Worm (Caenorhabditis elegans) whole organism, young adult: ENCODE results near the gene rrf-3.

ENCODE experiments used
- B0336.3 ChIP-seq: fragments of 200-800 bp; sonication (Bioruptor generic); IDR thresholded peaks from 2 replicates; pipeline ENCODE4 v1.3.6; 2022; ENCODE audit warnings: missing genetic modification characterization, missing compliant biosample characterization
- C06A6.2 ChIP-seq: fragments of 200-800 bp; sonication (Bioruptor generic); conservative IDR thresholded peaks from 2 replicates; pipeline ENCODE4 v1.3.6; 2022; ENCODE audit warnings: missing genetic modification characterization, missing compliant biosample characterization
- F10E7.11 ChIP-seq: sonication (generic microtip); optimal IDR thresholded peaks from 2 replicates; lab custom pipeline; 2017; ENCODE audit warnings: mild to moderate bottlenecking, missing genetic modification characterization, moderate library complexity, missing compliant biosample characterization
- F39B2.1 ChIP-seq: fragments of 200-800 bp; sonication (Bioruptor generic); IDR thresholded peaks from 2 replicates; pipeline ENCODE4 v1.3.6; 2022; ENCODE audit warnings: missing genetic modification reagents, missing genetic modification characterization, missing compliant biosample characterization
- F49E8.2 ChIP-seq: sonication (generic microtip); optimal IDR thresholded peaks from 3 replicates; lab custom pipeline; 2017; ENCODE audit warnings: missing genetic modification characterization, mild to moderate bottlenecking, missing compliant biosample characterization, antibody characterized with exemption, moderate library complexity; ENCODE audit not compliant: insufficient read depth
- F52B5.7 ChIP-seq: sonication (generic microtip); optimal IDR thresholded peaks from 2 replicates; lab custom pipeline; 2016; ENCODE audit warnings: mild to moderate bottlenecking, missing genetic modification characterization, missing compliant biosample characterization
- F55B11.4 ChIP-seq: sonication (generic microtip); optimal IDR thresholded peaks from 2 replicates; lab custom pipeline; 2016; ENCODE audit warnings: missing compliant biosample characterization, missing genetic modification characterization, borderline replicate concordance; ENCODE audit not compliant: insufficient read depth
- F57A8.1 ChIP-seq: fragments of 200-800 bp; sonication (Bioruptor generic); optimal IDR thresholded peaks from 2 replicates; lab custom pipeline; 2018; ENCODE audit warnings: mild to moderate bottlenecking, missing genetic modification characterization, moderate library complexity, missing compliant biosample characterization
- Y53G8AR.9 ChIP-seq: fragments of 200-800 bp; sonication (Bioruptor generic); conservative IDR thresholded peaks from 2 replicates; pipeline ENCODE4 v1.3.6; 2022; ENCODE audit warnings: missing genetic modification reagents, missing genetic modification characterization, missing compliant biosample characterization
- ZK185.1 ChIP-seq: sonication (generic microtip); optimal IDR thresholded peaks from 2 replicates; lab custom pipeline; 2016; ENCODE audit warnings: mild to moderate bottlenecking, missing genetic modification characterization, missing compliant biosample characterization; ENCODE audit not compliant: poor library complexity, severe bottlenecking
- aptf-2 ChIP-seq: fragments of 200-800 bp; sonication (Bioruptor generic); conservative IDR thresholded peaks from 2 replicates; pipeline ENCODE4 v1.3.6; 2022; ENCODE audit warnings: missing genetic modification reagents, missing genetic modification characterization, missing compliant biosample characterization
- aptf-3 ChIP-seq: fragments of 200-800 bp; sonication (Bioruptor generic); IDR thresholded peaks from 2 replicates; pipeline ENCODE4 v1.3.6; 2022; ENCODE audit warnings: missing genetic modification characterization, missing compliant biosample characterization
- bed-2 ChIP-seq: fragments of 200-800 bp; sonication (Bioruptor generic); IDR thresholded peaks from 2 replicates; pipeline ENCODE4 v1.3.6; 2022; ENCODE audit warnings: missing genetic modification reagents, missing genetic modification characterization, missing compliant biosample characterization
- ccch-3 ChIP-seq: fragments of 200-800 bp; sonication (Bioruptor generic); optimal IDR thresholded peaks from 2 replicates; lab custom pipeline; 2018; ENCODE audit warnings: mild to moderate bottlenecking, missing genetic modification characterization, missing compliant biosample characterization
- ceh-100 ChIP-seq: fragments of 200-800 bp; sonication (Bioruptor generic); IDR thresholded peaks from 2 replicates; pipeline ENCODE4 v1.3.6; 2022; ENCODE audit warnings: missing genetic modification reagents, missing genetic modification characterization, missing compliant biosample characterization
- die-1 ChIP-seq: sonication (generic microtip); optimal IDR thresholded peaks from 2 replicates; lab custom pipeline; 2016; ENCODE audit warnings: missing genotype, mild to moderate bottlenecking, missing genetic modification characterization, missing compliant biosample characterization
- ets-4 ChIP-seq: fragments of 200-800 bp; sonication (Bioruptor generic); optimal IDR thresholded peaks from 2 replicates; lab custom pipeline; 2018; ENCODE audit warnings: mild to moderate bottlenecking, missing genetic modification characterization, missing compliant biosample characterization
- gei-17 ChIP-seq: fragments of 200-800 bp; sonication (Bioruptor generic); optimal IDR thresholded peaks from 2 replicates; lab custom pipeline; 2018; ENCODE audit warnings: mild to moderate bottlenecking, missing genetic modification characterization, missing compliant biosample characterization
- hlh-12 ChIP-seq: sonication (generic microtip); optimal IDR thresholded peaks from 2 replicates; lab custom pipeline; 2016; ENCODE audit warnings: missing genetic modification characterization, missing compliant biosample characterization
- hlh-26 ChIP-seq: fragments of 200-800 bp; sonication (Bioruptor generic); conservative IDR thresholded peaks from 2 replicates; pipeline ENCODE4 v1.3.6; 2022; ENCODE audit warnings: missing genetic modification reagents, missing genetic modification characterization, missing compliant biosample characterization
- hmg-1.2 ChIP-seq: fragments of 200-800 bp; sonication (Bioruptor generic); IDR thresholded peaks from 2 replicates; pipeline ENCODE4 v1.3.6; 2022; ENCODE audit warnings: missing genetic modification reagents, missing genetic modification characterization, missing compliant biosample characterization
- hmg-20 ChIP-seq: fragments of 200-800 bp; sonication (Bioruptor generic); IDR thresholded peaks from 2 replicates; pipeline ENCODE4 v1.3.6; 2022; ENCODE audit warnings: missing genetic modification reagents, missing genetic modification characterization, missing compliant biosample characterization
- hsf-1 ChIP-seq: fragments of 200-800 bp; sonication (Bioruptor generic); IDR thresholded peaks from 2 replicates; pipeline ENCODE4 v1.3.6; 2022; ENCODE audit warnings: missing genetic modification reagents, missing genetic modification characterization, missing compliant biosample characterization
- let-607 ChIP-seq, 2 experiments: fragments of 200-800 bp in 1 of 2; sonication (Bioruptor generic) in 1 of 2; sonication (generic microtip) in 1 of 2; optimal IDR thresholded peaks; 2 replicates each; lab custom pipeline; 2016 to 2018; ENCODE audit warnings: mild to moderate bottlenecking in 2 of 2, missing compliant biosample characterization in 2 of 2, missing genetic modification characterization in 2 of 2, moderate library complexity in 2 of 2, missing genotype in 1 of 2
- lin-35 ChIP-seq, 3 experiments: fragments of 150-350 bp in 2 of 3; sonication (generic microtip) in 1 of 3; optimal IDR thresholded peaks; 2 replicates each; lab custom pipeline; 2014 to 2018; ENCODE audit warnings: missing biosample characterization in 3 of 3, missing genetic modification characterization in 3 of 3, missing genetic modification reagents in 3 of 3
- lin-40 ChIP-seq: sonication (generic microtip); optimal IDR thresholded peaks from 2 replicates; lab custom pipeline; 2016; ENCODE audit warnings: missing genetic modification characterization, mild to moderate bottlenecking, missing compliant biosample characterization, missing genotype, missing genetic modification reagents
- lin-54 ChIP-seq: fragments of 200-800 bp; sonication (Bioruptor generic); optimal IDR thresholded peaks from 2 replicates; lab custom pipeline; 2018; ENCODE audit warnings: mild to moderate bottlenecking, missing genetic modification characterization, missing compliant biosample characterization
- lsl-1 ChIP-seq: fragments of 200-800 bp; sonication (Bioruptor generic); optimal IDR thresholded peaks from 2 replicates; lab custom pipeline; 2018; ENCODE audit warnings: mild to moderate bottlenecking, missing genetic modification characterization, moderate library complexity, missing compliant biosample characterization
- madf-10 ChIP-seq: sonication (generic microtip); optimal IDR thresholded peaks from 2 replicates; lab custom pipeline; 2016; ENCODE audit warnings: mild to moderate bottlenecking, missing genetic modification characterization, missing compliant biosample characterization
- madf-3 ChIP-seq: fragments of 200-800 bp; sonication (Bioruptor generic); IDR thresholded peaks from 2 replicates; pipeline ENCODE4 v1.3.6; 2022; ENCODE audit warnings: missing genetic modification reagents, missing genetic modification characterization, missing compliant biosample characterization
- madf-6 ChIP-seq: fragments of 200-800 bp; sonication (Bioruptor generic); IDR thresholded peaks from 2 replicates; pipeline ENCODE4 v1.3.6; 2022; ENCODE audit warnings: missing genetic modification reagents, missing genetic modification characterization, missing compliant biosample characterization
- mes-4 ChIP-seq: sonication (generic microtip); optimal IDR thresholded peaks from 2 replicates; lab custom pipeline; 2016; ENCODE audit warnings: missing genotype, missing genetic modification characterization, missing compliant biosample characterization
- mxl-1 ChIP-seq: sonication (generic microtip); optimal IDR thresholded peaks from 2 replicates; lab custom pipeline; 2016; ENCODE audit warnings: missing genetic modification characterization, missing compliant biosample characterization
- nfya-2 ChIP-seq: fragments of 200-800 bp; sonication (Bioruptor generic); IDR thresholded peaks from 2 replicates; pipeline ENCODE4 v1.3.6; 2022; ENCODE audit warnings: missing genetic modification reagents, missing genetic modification characterization, missing compliant biosample characterization
- rcor-1 ChIP-seq: fragments of 200-800 bp; sonication (Bioruptor generic); IDR thresholded peaks from 2 replicates; pipeline ENCODE4 v1.3.6; 2022; ENCODE audit warnings: missing genetic modification reagents, missing genetic modification characterization, missing compliant biosample characterization
- repo-1 ChIP-seq: sonication (generic microtip); optimal IDR thresholded peaks from 2 replicates; lab custom pipeline; 2017; ENCODE audit warnings: mild to moderate bottlenecking, missing genetic modification characterization, missing compliant biosample characterization
- snpc-1.3 ChIP-seq: sonication (generic microtip); optimal IDR thresholded peaks from 2 replicates; lab custom pipeline; 2017; ENCODE audit warnings: missing genetic modification characterization, mild to moderate bottlenecking, missing compliant biosample characterization, antibody characterized with exemption, moderate library complexity, missing genotype, missing genetic modification reagents; ENCODE audit not compliant: insufficient read depth
- snpc-3.4 ChIP-seq: sonication (generic microtip); optimal IDR thresholded peaks from 2 replicates; lab custom pipeline; 2017; ENCODE audit warnings: missing genetic modification characterization, mild to moderate bottlenecking, missing compliant biosample characterization, antibody characterized with exemption, moderate library complexity, missing genotype, missing genetic modification reagents
- snpc-4 ChIP-seq, 5 experiments: fragments of 150-350 bp in 1 of 5; sonication (generic microtip) in 4 of 5; optimal IDR thresholded peaks; 2 replicates each; lab custom pipeline; 2014 to 2018; ENCODE audit warnings: missing genetic modification characterization in 5 of 5, missing biosample characterization in 3 of 5, antibody characterized with exemption in 2 of 5, mild to moderate bottlenecking in 2 of 5, missing compliant biosample characterization in 2 of 5, missing genotype in 2 of 5, moderate library complexity in 2 of 5, missing genetic modification reagents in 1 of 5
- sptf-2 ChIP-seq: fragments of 200-800 bp; sonication (Bioruptor generic); optimal IDR thresholded peaks from 2 replicates; lab custom pipeline; 2018; ENCODE audit warnings: mild to moderate bottlenecking, missing genetic modification characterization, missing compliant biosample characterization
- tlf-1 ChIP-seq: fragments of 200-800 bp; sonication (Bioruptor generic); optimal IDR thresholded peaks from 2 replicates; lab custom pipeline; 2018; ENCODE audit warnings: mild to moderate bottlenecking, missing genetic modification characterization, missing compliant biosample characterization
- unc-130 ChIP-seq: sonication (generic microtip); optimal IDR thresholded peaks from 2 replicates; lab custom pipeline; 2016; ENCODE audit warnings: missing genetic modification reagents, missing genetic modification characterization, missing compliant biosample characterization
- unc-62 ChIP-seq: fragments of 150-350 bp; optimal IDR thresholded peaks from 2 replicates; lab custom pipeline; 2014; ENCODE audit warnings: missing biosample characterization, missing genetic modification reagents, missing genetic modification characterization
- xnd-1 ChIP-seq: sonication (generic microtip); optimal IDR thresholded peaks from 2 replicates; lab custom pipeline; 2016; ENCODE audit warnings: missing genotype, missing genetic modification reagents, missing genetic modification characterization, missing compliant biosample characterization
- zim-3 ChIP-seq: sonication (generic microtip); optimal IDR thresholded peaks from 2 replicates; lab custom pipeline; 2017; ENCODE audit warnings: mild to moderate bottlenecking, missing genetic modification characterization, moderate library complexity, missing compliant biosample characterization
- ztf-18 ChIP-seq: sonication (generic microtip); optimal IDR thresholded peaks from 2 replicates; lab custom pipeline; 2016; ENCODE audit warnings: missing genotype, mild to moderate bottlenecking, missing genetic modification characterization, missing compliant biosample characterization
- ztf-26 ChIP-seq: sonication (generic microtip); optimal IDR thresholded peaks from 2 replicates; lab custom pipeline; 2017; ENCODE audit warnings: missing genetic modification characterization, missing compliant biosample characterization
- ztf-28 ChIP-seq: fragments of 200-800 bp; sonication (Bioruptor generic); IDR thresholded peaks from 2 replicates; pipeline ENCODE4 v1.3.6; 2022; ENCODE audit warnings: missing genetic modification reagents, missing genetic modification characterization, missing compliant biosample characterization

The rrf-3 gene

ce11 chrII:8144543-8144942, 17.7 kb upstream of the rrf-3 start, which contains the start of gene F10B5.2:
TSS of gene F10B5.2 (plus strand) at chrII:8144762.
- no peak for TF ChIP-seq die-1 (tag; lab: Kevin White, UChicago)
- TF ChIP-seq F10E7.11 (tag; lab: Kevin White, UChicago) = no peak
- TF ChIP-seq hmg-20 (GFP tag; lab: Robert Waterston, UW) = no peak
- TF ChIP-seq aptf-3 (GFP tag; lab: Robert Waterston, UW) = no peak
- TF ChIP-seq bed-2 (GFP tag; lab: Robert Waterston, UW) = no peak
- peak in 1 of 3 experiments; percentile 5 for TF ChIP-seq lin-35 (GFP tag; optimal IDR thresholded peaks at IDR 0.05; lab: Kevin White, UChicago)
- TF ChIP-seq sptf-2 = no peak
- TF ChIP-seq hlh-26 (GFP tag; lab: Robert Waterston, UW) = no peak
- peak; percentile 15 for TF ChIP-seq unc-130 (GFP tag; lab: Kevin White, UChicago)
- TF ChIP-seq snpc-4 (GFP tag; optimal IDR thresholded peaks at IDR 0.05; lab: Kevin White, UChicago) = peak; percentile 9
- no peak for TF ChIP-seq snpc-4 (tag; optimal IDR thresholded peaks at IDR 0.05; lab: Kevin White, UChicago)
- TF ChIP-seq madf-10 (tag; lab: Kevin White, UChicago) = no peak
- TF ChIP-seq hsf-1 (GFP tag; lab: Robert Waterston, UW) = peak; percentile 66; the same call in 1 of the 2 replicates
- no peak for TF ChIP-seq xnd-1
- TF ChIP-seq snpc-1.3 (tag; lab: Kevin White, UChicago) = peak; percentile 60
- no peak for TF ChIP-seq C06A6.2 (GFP tag; lab: Robert Waterston, UW)
- no peak for TF ChIP-seq F55B11.4 (tag; lab: Kevin White, UChicago)
- no peak for TF ChIP-seq F39B2.1 (GFP tag; lab: Robert Waterston, UW)
- TF ChIP-seq madf-3 (GFP tag; lab: Robert Waterston, UW) = peak; percentile 51; the same call in 1 of the 2 replicates
- TF ChIP-seq ztf-28 (GFP tag; lab: Robert Waterston, UW) = no peak
- TF ChIP-seq ceh-100 = peak; percentile 22; the same call in 1 of the 2 replicates
- TF ChIP-seq B0336.3 (GFP tag; lab: Robert Waterston, UW) = peak; percentile 68; the same call in 1 of the 2 replicates
- no peak for TF ChIP-seq ccch-3 (GFP tag; lab: Kevin White, UChicago)
- no peak for TF ChIP-seq unc-62 (GFP tag; lab: Kevin White, UChicago)
- no peak for TF ChIP-seq aptf-2 (GFP tag; lab: Robert Waterston, UW)
- TF ChIP-seq Y53G8AR.9 (GFP tag; lab: Robert Waterston, UW) = peak; percentile 66; the same call in 1 of the 2 replicates
- TF ChIP-seq tlf-1 = peak; percentile 38
- peak; percentile 58 for TF ChIP-seq madf-6 (GFP tag; lab: Robert Waterston, UW)
- 0 out of 2 replicates have a peak, but pooled peaks have one; percentile 42 for TF ChIP-seq rcor-1
- no peak for TF ChIP-seq ztf-26 (tag; lab: Kevin White, UChicago)
- TF ChIP-seq gei-17 (GFP tag; lab: Kevin White, UChicago) = no peak
- TF ChIP-seq F57A8.1 (GFP tag; lab: Kevin White, UChicago) = peak; percentile 7
- TF ChIP-seq F52B5.7 (tag; lab: Kevin White, UChicago) = no peak
- no peak for TF ChIP-seq repo-1 (tag; lab: Kevin White, UChicago)
- TF ChIP-seq ZK185.1 = no peak
- peak; percentile 34 for TF ChIP-seq lsl-1 (GFP tag; lab: Kevin White, UChicago)
- no peak for TF ChIP-seq ets-4 (GFP tag; lab: Kevin White, UChicago)
- TF ChIP-seq hlh-12 (tag; lab: Kevin White, UChicago) = no peak
- TF ChIP-seq snpc-3.4 = peak; percentile 63
- TF ChIP-seq F49E8.2 = peak; percentile 53
- no peak for TF ChIP-seq ztf-18 (tag; lab: Kevin White, UChicago)
- TF ChIP-seq hmg-1.2 (GFP tag; lab: Robert Waterston, UW) = peak; percentile 39
- no peak for TF ChIP-seq mes-4 (tag; lab: Kevin White, UChicago)
- no peak for TF ChIP-seq mxl-1 (tag; lab: Kevin White, UChicago)
- TF ChIP-seq zim-3 (tag; lab: Kevin White, UChicago) = no peak
- peak; percentile 51 for TF ChIP-seq lin-54 (GFP tag; lab: Kevin White, UChicago)
- no peak for TF ChIP-seq nfya-2 (GFP tag; lab: Robert Waterston, UW)
- no peak for TF ChIP-seq lin-40
- TF ChIP-seq let-607 (tag; optimal IDR thresholded peaks at IDR 0.05; lab: Kevin White, UChicago) = no peak
